Worm (Caenorhabditis elegans) whole organism, L4 larva: ENCODE data around the gene spig-5.

ENCODE experiments used
- F26F4.8 ChIP-seq: fragments of 200-800 bp; sonication (Bioruptor generic); conservative IDR thresholded peaks from 2 replicates; pipeline ENCODE4 v1.3.6; 2022; ENCODE audit warnings: missing genetic modification characterization, missing compliant biosample characterization
- F44E2.7 ChIP-seq: fragments of 200-800 bp; sonication (Bioruptor generic); IDR thresholded peaks from 2 replicates; pipeline ENCODE4 v2.1.2; 2022; ENCODE audit warnings: missing genetic modification characterization, missing compliant biosample characterization
- R02D3.7 ChIP-seq: fragments of 150-350 bp; sonication (generic microtip); optimal IDR thresholded peaks from 3 replicates; lab custom pipeline; 2014; ENCODE audit warnings: missing biosample characterization, missing genetic modification characterization
- T20F7.1 ChIP-seq: fragments of 200-800 bp; sonication (Bioruptor generic); optimal IDR thresholded peaks from 2 replicates; lab custom pipeline; 2018; ENCODE audit warnings: mild to moderate bottlenecking, missing genetic modification characterization, missing compliant biosample characterization
- Y75B8A.6 ChIP-seq: fragments of 200-800 bp; sonication (Bioruptor generic); IDR thresholded peaks from 2 replicates; pipeline ENCODE4 v1.3.6; 2022; ENCODE audit warnings: missing genetic modification reagents, missing genetic modification characterization, missing compliant biosample characterization
- ZK546.5 ChIP-seq, 2 experiments: sonication (generic microtip); optimal IDR thresholded peaks; 2 replicates each; lab custom pipeline; 2017; ENCODE audit warnings: missing biosample characterization in 2 of 2, missing genetic modification characterization in 2 of 2
- aly-2 ChIP-seq: sonication (generic microtip); optimal IDR thresholded peaks from 2 replicates; lab custom pipeline; 2018; ENCODE audit warnings: missing biosample characterization, missing genetic modification characterization
- attf-4 ChIP-seq: sonication (generic microtip); optimal IDR thresholded peaks from 3 replicates; lab custom pipeline; 2017; ENCODE audit warnings: missing biosample characterization, missing genetic modification characterization
- ceh-20 ChIP-seq: fragments of 200-800 bp; sonication (Bioruptor generic); IDR thresholded peaks from 2 replicates; pipeline ENCODE4 v1.3.6; 2022; ENCODE audit warnings: missing genetic modification reagents, missing genetic modification characterization, missing compliant biosample characterization
- ceh-28 ChIP-seq: fragments of 150-350 bp; optimal IDR thresholded peaks from 2 replicates; lab custom pipeline; 2014; ENCODE audit warnings: missing biosample characterization, missing genetic modification reagents, missing genetic modification characterization
- daf-16 ChIP-seq, 3 experiments: sonication (generic microtip); optimal IDR thresholded peaks; 2 replicates each; lab custom pipeline; 2016 to 2017; ENCODE audit warnings: missing genetic modification characterization in 3 of 3, missing genetic modification reagents in 3 of 3, mild to moderate bottlenecking in 2 of 3, missing compliant biosample characterization in 2 of 3, missing biosample characterization in 1 of 3, moderate library complexity in 1 of 3
- dmd-6 ChIP-seq: fragments of 200-800 bp; sonication (Bioruptor generic); IDR thresholded peaks from 2 replicates; pipeline ENCODE4 v1.3.6; 2022; ENCODE audit warnings: missing genetic modification reagents, missing genetic modification characterization, missing compliant biosample characterization
- dmd-8 ChIP-seq: fragments of 200-800 bp; sonication (Bioruptor generic); IDR thresholded peaks from 2 replicates; pipeline ENCODE4 v1.3.6; 2022; ENCODE audit warnings: missing genetic modification characterization, missing compliant biosample characterization
- dmd-9 ChIP-seq: fragments of 200-800 bp; sonication (Bioruptor generic); IDR thresholded peaks from 2 replicates; pipeline ENCODE4 v1.3.6; 2022; ENCODE audit warnings: missing genetic modification reagents, missing genetic modification characterization, missing compliant biosample characterization
- dpl-1 ChIP-seq: fragments of 150-350 bp; optimal IDR thresholded peaks from 2 replicates; lab custom pipeline; 2014; ENCODE audit warnings: missing biosample characterization, missing genetic modification reagents, missing genetic modification characterization
- egl-27 ChIP-seq: sonication (generic microtip); optimal IDR thresholded peaks from 3 replicates; lab custom pipeline; 2017; ENCODE audit warnings: missing biosample characterization, missing genetic modification reagents, missing genetic modification characterization
- egl-43 ChIP-seq: fragments of 200-800 bp; sonication (Bioruptor generic); IDR thresholded peaks from 2 replicates; pipeline ENCODE4 v1.3.6; 2022; ENCODE audit warnings: missing genetic modification reagents, missing genetic modification characterization, missing compliant biosample characterization
- fkh-10 ChIP-seq: fragments of 150-350 bp; optimal IDR thresholded peaks from 2 replicates; lab custom pipeline; 2014; ENCODE audit warnings: missing biosample characterization, missing genetic modification reagents, missing genetic modification characterization
- fos-1 ChIP-seq: fragments of 150-350 bp; optimal IDR thresholded peaks from 2 replicates; lab custom pipeline; 2014; ENCODE audit warnings: missing biosample characterization, missing genetic modification characterization
- gei-8 ChIP-seq: fragments of 200-800 bp; sonication (Bioruptor generic); optimal IDR thresholded peaks from 2 replicates; lab custom pipeline; 2018; ENCODE audit warnings: mild to moderate bottlenecking, missing genetic modification characterization, missing compliant biosample characterization
- hmg-1.1 ChIP-seq: fragments of 200-800 bp; sonication (Bioruptor generic); IDR thresholded peaks from 2 replicates; pipeline ENCODE4 v1.3.6; 2022; ENCODE audit warnings: missing genetic modification reagents, missing genetic modification characterization, missing compliant biosample characterization
- jun-1 ChIP-seq: fragments of 150-350 bp; optimal IDR thresholded peaks from 2 replicates; lab custom pipeline; 2014; ENCODE audit warnings: missing biosample characterization, missing genetic modification reagents, missing genetic modification characterization
- lir-3 ChIP-seq: sonication (generic microtip); optimal IDR thresholded peaks from 2 replicates; lab custom pipeline; 2016; ENCODE audit warnings: mild to moderate bottlenecking, missing genetic modification characterization, missing compliant biosample characterization
- lsy-2 ChIP-seq, 2 experiments: fragments of 150-350 bp in 1 of 2; sonication (generic microtip) in 1 of 2; optimal IDR thresholded peaks; 2 replicates each; lab custom pipeline; 2014 to 2017; ENCODE audit warnings: missing biosample characterization in 2 of 2, missing genetic modification characterization in 2 of 2
- mdl-1 ChIP-seq, 2 experiments: fragments of 150-350 bp in 1 of 2; sonication (generic microtip) in 1 of 2; optimal IDR thresholded peaks; 2 replicates each; lab custom pipeline; 2014 to 2017; ENCODE audit warnings: missing biosample characterization in 2 of 2, missing genetic modification characterization in 2 of 2
- mdt-29 ChIP-seq: fragments of 200-800 bp; sonication (Bioruptor generic); IDR thresholded peaks from 2 replicates; pipeline ENCODE4 v1.3.6; 2022; ENCODE audit warnings: missing genetic modification reagents, missing genetic modification characterization, missing compliant biosample characterization
- mes-2 ChIP-seq: sonication (generic microtip); optimal IDR thresholded peaks from 2 replicates; lab custom pipeline; 2016; ENCODE audit warnings: missing genotype, mild to moderate bottlenecking, missing genetic modification characterization, missing compliant biosample characterization; ENCODE audit not compliant: poor library complexity, severe bottlenecking
- mxl-2 ChIP-seq: fragments of 200-800 bp; sonication (Bioruptor generic); conservative IDR thresholded peaks from 2 replicates; pipeline ENCODE4 v1.3.6; 2022; ENCODE audit warnings: missing genetic modification reagents, missing genetic modification characterization, missing compliant biosample characterization
- nhr-10 ChIP-seq: fragments of 150-350 bp; optimal IDR thresholded peaks from 2 replicates; lab custom pipeline; 2014; ENCODE audit warnings: missing biosample characterization, missing genetic modification characterization
- nhr-102 ChIP-seq: sonication (generic microtip); optimal IDR thresholded peaks from 2 replicates; lab custom pipeline; 2016; ENCODE audit warnings: mild to moderate bottlenecking, missing genetic modification characterization, moderate library complexity, missing compliant biosample characterization
- nhr-237 ChIP-seq: sonication (generic microtip); optimal IDR thresholded peaks from 2 replicates; lab custom pipeline; 2017; ENCODE audit warnings: missing biosample characterization, missing genetic modification characterization
- nhr-42 ChIP-seq: fragments of 200-800 bp; sonication (Bioruptor generic); IDR thresholded peaks from 2 replicates; pipeline ENCODE4 v1.3.6; 2022; ENCODE audit warnings: missing genetic modification characterization, missing compliant biosample characterization
- nhr-6 ChIP-seq: fragments of 150-350 bp; optimal IDR thresholded peaks from 2 replicates; lab custom pipeline; 2014; ENCODE audit warnings: missing biosample characterization, missing genetic modification characterization
- nhr-77 ChIP-seq: fragments of 150-350 bp; optimal IDR thresholded peaks from 2 replicates; lab custom pipeline; 2014; ENCODE audit warnings: missing biosample characterization, missing genetic modification characterization
- pha-4 ChIP-seq, 2 experiments: fragments of 150-350 bp in 1 of 2; fragments of 200-800 bp in 1 of 2; sonication (Bioruptor generic) in 1 of 2; IDR thresholded peaks in 1 of 2; optimal IDR thresholded peaks in 1 of 2; 2 replicates each; pipeline versions ENCODE4 v1.3.6 to Lab custom; 2014 to 2022; ENCODE audit warnings: missing genetic modification characterization in 2 of 2, missing genetic modification reagents in 2 of 2, missing biosample characterization in 1 of 2, missing compliant biosample characterization in 1 of 2
- rbr-2 ChIP-seq: sonication (generic microtip); optimal IDR thresholded peaks from 2 replicates; lab custom pipeline; 2016; ENCODE audit warnings: missing genotype, missing genetic modification characterization, missing compliant biosample characterization
- saeg-2 ChIP-seq: fragments of 200-800 bp; sonication (Bioruptor generic); IDR thresholded peaks from 2 replicates; pipeline ENCODE4 v1.3.6; 2022; ENCODE audit warnings: missing genetic modification reagents, missing genetic modification characterization, missing compliant biosample characterization
- sdz-12 ChIP-seq: fragments of 200-800 bp; sonication (Bioruptor generic); optimal IDR thresholded peaks from 2 replicates; lab custom pipeline; 2018; ENCODE audit warnings: mild to moderate bottlenecking, missing genetic modification characterization, missing compliant biosample characterization
- skn-1 ChIP-seq: fragments of 150-350 bp; optimal IDR thresholded peaks from 2 replicates; lab custom pipeline; 2014; ENCODE audit warnings: missing biosample characterization, missing genetic modification characterization
- tag-97 ChIP-seq: fragments of 200-800 bp; sonication (Bioruptor generic); IDR thresholded peaks from 2 replicates; pipeline ENCODE4 v1.3.6; 2022; ENCODE audit warnings: missing genetic modification characterization, missing compliant biosample characterization
- unc-130 ChIP-seq: sonication (generic microtip); optimal IDR thresholded peaks from 2 replicates; lab custom pipeline; 2016; ENCODE audit warnings: missing genetic modification reagents, missing genetic modification characterization, missing compliant biosample characterization
- unc-39 ChIP-seq: sonication (generic microtip); optimal IDR thresholded peaks from 2 replicates; lab custom pipeline; 2017; ENCODE audit warnings: missing biosample characterization, missing genetic modification characterization
- unc-62 ChIP-seq, 3 experiments: fragments of 150-350 bp in 1 of 3; sonication (generic microtip); optimal IDR thresholded peaks in 2 of 3; peaks in 1 of 3; 1 replicate in 1 of 3; 2 replicates in 2 of 3; lab custom pipeline; 2014 to 2017; ENCODE audit warnings: missing biosample characterization in 3 of 3, missing genetic modification characterization in 3 of 3, missing genetic modification reagents in 3 of 3, missing genotype in 1 of 3
- vab-7 ChIP-seq: fragments of 200-800 bp; sonication (Bioruptor generic); IDR thresholded peaks from 2 replicates; pipeline ENCODE4 v1.3.6; 2022; ENCODE audit warnings: missing genetic modification reagents, missing genetic modification characterization, missing compliant biosample characterization
- zag-1 ChIP-seq: fragments of 150-350 bp; optimal IDR thresholded peaks from 2 replicates; lab custom pipeline; 2014; ENCODE audit warnings: missing biosample characterization, missing genetic modification characterization
- zfp-2 ChIP-seq: sonication (generic microtip); optimal IDR thresholded peaks from 2 replicates; lab custom pipeline; 2016; ENCODE audit warnings: mild to moderate bottlenecking, missing genetic modification characterization, missing compliant biosample characterization
- zfp-3 ChIP-seq: fragments of 200-800 bp; sonication (Bioruptor generic); conservative IDR thresholded peaks from 2 replicates; pipeline ENCODE4 v1.3.6; 2022; ENCODE audit warnings: missing genetic modification reagents, missing genetic modification characterization, missing compliant biosample characterization
- zip-11 ChIP-seq: fragments of 200-800 bp; sonication (Bioruptor generic); IDR thresholded peaks from 2 replicates; pipeline ENCODE4 v1.3.6; 2022; ENCODE audit warnings: missing genetic modification characterization, missing compliant biosample characterization
- zip-2 ChIP-seq: fragments of 150-350 bp; optimal IDR thresholded peaks from 2 replicates; lab custom pipeline; 2014; ENCODE audit warnings: missing biosample characterization, missing genetic modification characterization
- ztf-7 ChIP-seq: fragments of 150-350 bp; optimal IDR thresholded peaks from 2 replicates; lab custom pipeline; 2014; ENCODE audit warnings: missing biosample characterization, missing genetic modification characterization

Gene spig-5

ce11 chrV:14350949-14351348 lies 42.7 kb downstream of the spig-5 start:
- TF ChIP-seq dpl-1 (GFP tag; lab: Kevin White, UChicago) (peak; percentile 74), mdl-1 (tag; optimal IDR thresholded peaks at IDR 0.05; lab: Kevin White, UChicago) (peak; percentile 23 to 70), unc-62 (GFP tag; optimal IDR thresholded peaks at IDR 0.05 in 1 of 2; lab: Kevin White, UChicago) (no peak), unc-62 (tag; optimal IDR thresholded peaks at IDR 0.05; lab: Kevin White, UChicago) (no peak), mes-2 (tag; lab: Kevin White, UChicago) (peak; percentile 84), jun-1 (tag; lab: Kevin White, UChicago) (peak; percentile 40), hmg-1.1 (GFP tag; lab: Robert Waterston, UW) (peak; percentile 91), nhr-102 (tag; lab: Kevin White, UChicago) (peak; percentile 11), lsy-2 (tag; optimal IDR thresholded peaks at IDR 0.05; lab: Kevin White, UChicago) (peak; percentile 67 to 81), nhr-10 (tag; lab: Kevin White, UChicago) (peak; percentile 59), unc-130 (GFP tag; lab: Kevin White, UChicago) (no peak), R02D3.7 (tag; lab: Kevin White, UChicago) (no peak), mdt-29 (GFP tag; lab: Robert Waterston, UW) (peak; percentile 59; the same call in 1 of the 2 replicates), dmd-6 (GFP tag; lab: Robert Waterston, UW) (peak; percentile 88), daf-16 (GFP tag; optimal IDR thresholded peaks at IDR 0.05; lab: Kevin White, UChicago) (no peak), daf-16 (tag; optimal IDR thresholded peaks at IDR 0.05; lab: Kevin White, UChicago) (peak; percentile 60), ztf-7 (tag; lab: Kevin White, UChicago) (no peak), saeg-2 (GFP tag; lab: Robert Waterston, UW) (no peak), zip-11 (GFP tag; lab: Robert Waterston, UW) (no peak), vab-7 (GFP tag; lab: Robert Waterston, UW) (peak; percentile 70), zfp-2 (tag; lab: Kevin White, UChicago) (peak; percentile 15), zip-2 (no peak), T20F7.1 (GFP tag; lab: Kevin White, UChicago) (peak; percentile 75), unc-39 (tag; lab: Kevin White, UChicago) (no peak), pha-4 (GFP tag; IDR thresholded peaks at IDR 0.05; lab: Robert Waterston, UW) (peak; percentile 11; the same call in 1 of the 2 replicates), pha-4 (tag; optimal IDR thresholded peaks at IDR 0.05; lab: Kevin White, UChicago) (no peak), fos-1 (no peak), dmd-9 (GFP tag; lab: Robert Waterston, UW) (peak; percentile 63; the same call in 1 of the 2 replicates), mxl-2 (GFP tag; lab: Robert Waterston, UW) (no peak), egl-43 (GFP tag; lab: Robert Waterston, UW) (peak; percentile 86), ceh-28 (no peak), dmd-8 (GFP tag; lab: Robert Waterston, UW) (no peak), egl-27 (tag; lab: Kevin White, UChicago) (no peak), tag-97 (no peak), nhr-237 (tag; lab: Kevin White, UChicago) (no peak), nhr-42 (GFP tag; lab: Robert Waterston, UW) (0 out of 2 replicates have a peak, but pooled peaks have one; percentile 51), attf-4 (tag; lab: Kevin White, UChicago) (no peak), nhr-77 (tag; lab: Kevin White, UChicago) (peak; percentile 87), gei-8 (GFP tag; lab: Kevin White, UChicago) (no peak), sdz-12 (GFP tag; lab: Kevin White, UChicago) (no peak), skn-1 (no peak), F26F4.8 (no peak), nhr-6 (tag; lab: Kevin White, UChicago) (peak; percentile 98), rbr-2 (tag; lab: Kevin White, UChicago) (peak; percentile 86), ZK546.5 (tag; optimal IDR thresholded peaks at IDR 0.05; lab: Kevin White, UChicago) (no peak), F44E2.7 (GFP tag; lab: Robert Waterston, UW) (0 out of 2 replicates have a peak, but pooled peaks have one; percentile 31), ceh-20 (peak; percentile 76; the same call in 1 of the 2 replicates), zfp-3 (GFP tag; lab: Robert Waterston, UW) (no peak), fkh-10 (GFP tag; lab: Kevin White, UChicago) (peak; percentile 35), lir-3 (tag; lab: Kevin White, UChicago) (no peak), zag-1 (tag; lab: Kevin White, UChicago) (no peak), aly-2 (tag; lab: Kevin White, UChicago) (peak; percentile 20), Y75B8A.6 (GFP tag; lab: Robert Waterston, UW) (no peak)
